Fruit fly (Drosophila melanogaster) whole organism, larva: ENCODE data around the gene can.

Experiments
- noc ChIP-seq: fragments of 200-800 bp; sonication (Bioruptor generic); optimal IDR thresholded peaks from 3 replicates; lab custom pipeline; 2019; ENCODE audit warnings: missing biosample characterization, mild to moderate bottlenecking, missing genetic modification characterization, moderate library complexity

The can gene

DNA sequence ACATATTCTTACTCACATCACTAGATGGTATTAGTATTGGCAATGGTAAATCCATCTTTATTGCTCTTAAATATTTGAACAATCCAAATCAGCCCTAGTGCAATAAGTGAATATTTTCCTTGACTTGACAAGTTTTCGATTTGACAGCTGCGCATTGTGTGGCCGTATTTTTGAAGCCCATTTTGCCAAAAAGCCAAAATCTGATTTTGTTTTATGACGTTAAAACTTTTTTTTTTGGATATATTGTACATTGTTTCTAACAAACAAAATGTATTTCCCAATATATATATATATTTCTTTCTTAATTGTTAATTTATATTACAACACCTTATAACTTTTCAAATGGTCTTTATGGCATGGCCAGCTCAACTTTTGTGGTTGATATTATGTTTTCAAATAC lies at the start of gene can:
can (minus strand) TSS at position 101 of the 400 bp plus-strand sequence.
- no peak for TF ChIP-seq noc

DNA sequence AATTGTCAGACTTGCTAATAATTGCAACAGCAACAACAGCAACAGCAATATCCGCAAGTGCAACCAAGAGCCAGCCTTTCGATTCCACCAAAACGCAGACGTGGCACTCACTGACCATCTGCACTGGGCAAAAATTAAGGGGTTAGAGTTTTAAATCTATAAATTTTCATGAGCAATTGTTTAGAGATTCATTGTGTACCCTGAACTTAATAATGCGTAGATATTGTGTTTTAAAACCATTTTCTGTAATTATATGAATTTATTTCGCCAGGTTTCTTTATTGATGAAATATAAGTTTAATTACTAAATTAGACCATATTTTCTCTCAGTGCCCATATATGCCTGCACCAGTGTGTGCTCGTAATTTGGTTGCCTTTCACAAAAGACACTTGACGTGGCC lies 48.9 kb upstream of the can start:
- no peak for TF ChIP-seq noc

DNA sequence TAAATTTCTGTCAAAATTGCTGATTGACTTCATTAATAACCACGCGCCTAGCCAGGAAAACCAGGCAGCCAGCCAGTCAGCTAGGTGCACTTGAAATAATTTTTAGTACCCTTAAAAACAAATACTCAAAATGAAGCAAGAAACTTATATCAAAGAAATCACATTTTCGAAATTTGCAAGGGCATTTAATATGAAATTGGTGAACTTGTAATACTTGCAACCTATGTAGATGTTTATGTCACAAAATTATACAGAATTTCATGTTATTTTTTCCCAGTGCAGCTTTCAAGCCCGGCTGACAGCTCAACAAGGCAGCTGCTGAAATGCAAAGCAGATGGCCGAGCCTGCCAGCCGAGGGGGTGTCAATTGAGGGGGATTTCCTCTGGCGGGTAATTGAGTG lies 48.0 kb upstream of the can start:
- no peak for TF ChIP-seq noc

DNA sequence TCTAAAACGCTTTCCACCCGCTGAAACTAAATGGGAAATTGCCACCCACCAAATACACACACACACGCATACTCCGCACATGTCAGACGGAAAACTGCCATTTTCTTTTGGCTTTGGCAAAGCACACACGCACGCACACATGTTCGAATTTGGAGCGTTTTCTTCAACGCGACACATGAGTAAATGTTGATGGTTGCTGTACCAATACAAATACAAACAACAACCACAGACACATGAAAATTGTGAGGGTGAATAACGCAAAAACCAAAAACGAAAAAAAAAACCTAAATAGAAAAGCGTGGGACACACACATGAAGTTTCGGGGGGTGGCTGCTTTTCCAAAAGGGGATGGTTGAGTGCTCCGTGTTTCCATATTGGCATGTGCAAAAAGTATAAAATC lies 42.6 kb upstream of the can start:
- no peak for TF ChIP-seq noc

DNA sequence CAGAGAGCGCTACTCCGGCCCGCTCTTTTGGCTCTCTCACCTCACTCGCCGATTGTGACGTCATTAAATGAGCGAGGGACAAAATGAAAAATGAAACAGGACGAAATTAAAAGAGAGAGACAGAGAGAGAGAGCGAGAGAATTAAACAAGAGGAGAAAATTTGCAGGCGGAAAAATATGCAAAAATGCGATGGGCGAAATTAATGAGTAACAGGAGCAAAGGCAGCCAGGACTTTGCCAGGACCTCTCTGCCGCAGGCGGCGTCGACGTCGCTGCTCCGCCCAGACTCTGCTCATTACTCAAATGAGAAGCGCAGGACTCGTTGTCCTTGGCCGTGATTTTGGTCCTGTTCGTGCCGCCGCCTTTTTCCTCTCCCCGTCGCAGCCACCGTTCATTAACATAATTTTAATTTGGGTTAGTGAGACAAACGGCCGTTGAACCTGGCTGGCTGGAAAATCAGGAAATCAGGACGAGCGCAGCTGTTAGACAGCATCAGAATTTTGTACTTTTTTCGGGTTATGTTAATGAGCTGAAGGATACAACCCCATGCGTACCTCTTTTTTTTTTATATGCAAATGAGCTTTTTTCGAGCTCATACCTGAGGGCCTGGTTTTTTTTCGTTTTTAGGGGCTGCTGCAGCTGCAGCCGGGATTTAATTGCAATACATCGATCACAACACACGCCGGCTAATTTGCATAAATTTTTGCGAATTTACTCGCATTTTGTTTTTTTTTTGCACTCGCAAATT lies 41.3 kb upstream of the can start:
- TF ChIP-seq noc: no peak

DNA sequence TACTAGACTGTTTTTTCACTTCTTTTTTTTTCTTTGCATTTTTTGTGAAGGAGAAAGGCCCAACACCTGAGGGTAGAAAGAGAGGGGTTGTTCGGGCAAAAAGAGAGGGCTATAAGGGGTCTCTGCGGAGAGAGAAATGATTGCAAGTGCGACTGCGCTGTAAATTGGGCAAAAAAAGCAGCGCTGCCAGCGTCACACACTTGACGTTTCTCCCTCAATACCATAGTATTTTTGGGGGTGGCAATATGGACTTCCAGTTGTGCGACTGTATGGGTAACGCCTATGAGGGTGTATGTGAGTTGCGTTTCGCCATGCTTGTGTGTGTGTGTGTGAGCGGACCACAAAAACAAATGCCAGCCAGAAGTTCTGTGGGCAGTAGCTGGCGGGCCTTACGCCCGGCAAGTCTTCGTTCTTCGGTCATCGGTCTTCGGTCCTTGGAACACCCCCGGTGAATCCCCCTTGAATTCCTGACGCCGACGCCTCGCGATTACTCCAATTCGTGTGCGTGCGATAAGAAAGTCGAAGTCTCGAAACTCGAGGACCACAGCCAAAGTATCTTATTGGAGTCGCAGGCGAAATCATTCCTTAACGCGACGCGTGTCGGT lies 39.5 kb upstream of the can start:
- TF ChIP-seq noc: no peak

DNA sequence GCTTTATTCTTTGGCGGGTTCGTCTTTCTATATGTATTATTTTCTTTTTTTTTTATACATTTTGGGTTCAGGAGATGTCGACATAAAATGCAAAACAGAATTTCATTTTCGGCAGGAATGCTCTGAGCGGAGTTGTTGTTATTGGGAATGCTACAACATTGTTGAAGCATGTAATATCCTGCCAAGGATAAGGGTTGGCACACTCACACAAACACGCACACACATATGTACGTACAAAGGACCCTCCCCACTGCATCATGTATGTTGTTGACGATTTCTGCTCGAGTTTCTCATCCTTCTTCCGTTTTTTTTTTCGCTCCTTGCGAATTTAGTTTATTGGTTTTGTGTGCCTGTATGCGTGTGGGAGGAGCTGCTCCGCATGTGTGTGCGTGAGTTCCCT lies 34.8 kb upstream of the can start:
- no peak for TF ChIP-seq noc

DNA sequence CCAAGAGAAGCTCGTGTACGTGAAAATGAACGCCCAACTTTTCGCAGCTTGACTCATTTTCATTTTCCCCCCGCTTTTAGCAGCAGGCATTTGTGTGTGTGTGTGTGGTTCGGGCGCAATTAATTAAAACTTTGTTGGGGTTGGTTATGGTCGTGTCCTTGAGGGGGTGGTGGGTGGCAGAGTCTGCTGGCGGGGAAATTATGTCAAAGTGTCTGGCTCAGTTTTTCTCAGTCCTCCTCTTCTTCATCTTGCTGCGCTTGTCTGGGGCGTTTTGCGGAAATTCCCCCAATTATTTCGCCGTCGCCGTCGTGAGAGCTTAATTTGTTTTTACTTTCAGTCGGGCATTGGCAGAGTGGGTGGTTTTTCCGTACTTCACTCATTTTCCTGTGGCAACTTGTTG lies 32.3 kb upstream of the can start:
- no peak for TF ChIP-seq noc

DNA sequence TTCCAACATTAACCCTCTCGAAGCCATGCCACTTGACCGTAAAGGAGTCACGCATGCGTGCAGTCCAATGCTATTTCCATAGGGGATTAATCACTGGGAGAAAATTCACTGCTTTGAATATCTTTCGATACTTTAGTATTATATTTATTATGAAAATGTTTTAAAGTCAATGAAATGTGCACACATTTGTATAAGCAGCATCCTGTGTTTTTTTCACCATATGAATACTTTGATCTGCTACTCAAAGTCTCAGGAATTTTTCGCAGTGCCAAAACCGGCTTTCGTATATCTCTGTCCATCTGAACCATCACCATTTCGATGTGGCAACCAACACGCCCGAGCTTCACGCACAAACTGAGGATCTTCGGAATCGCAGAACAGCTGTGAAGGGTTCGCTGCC lies 29.3 kb upstream of the can start:
- TF ChIP-seq noc: no peak

DNA sequence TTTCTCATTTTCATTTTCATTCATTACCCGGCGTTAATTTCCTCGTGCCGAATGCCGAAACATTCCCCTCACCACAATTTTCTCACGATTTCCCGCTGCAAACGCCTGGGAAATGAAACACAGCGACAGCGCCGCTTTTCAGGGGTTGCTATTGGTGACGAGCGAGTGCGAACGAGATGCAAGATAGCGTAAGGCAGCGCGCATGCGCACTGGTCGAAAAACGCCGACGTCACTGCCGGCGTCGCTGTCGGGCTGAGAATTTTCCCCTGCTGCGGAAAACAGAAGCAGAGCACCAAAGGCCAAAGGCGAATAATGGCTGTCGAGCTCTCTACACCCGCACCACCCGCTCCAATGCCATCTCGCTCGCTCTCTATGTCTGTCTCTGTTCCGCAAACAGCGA lies 22.4 kb upstream of the can start:
- TF ChIP-seq noc: no peak

DNA sequence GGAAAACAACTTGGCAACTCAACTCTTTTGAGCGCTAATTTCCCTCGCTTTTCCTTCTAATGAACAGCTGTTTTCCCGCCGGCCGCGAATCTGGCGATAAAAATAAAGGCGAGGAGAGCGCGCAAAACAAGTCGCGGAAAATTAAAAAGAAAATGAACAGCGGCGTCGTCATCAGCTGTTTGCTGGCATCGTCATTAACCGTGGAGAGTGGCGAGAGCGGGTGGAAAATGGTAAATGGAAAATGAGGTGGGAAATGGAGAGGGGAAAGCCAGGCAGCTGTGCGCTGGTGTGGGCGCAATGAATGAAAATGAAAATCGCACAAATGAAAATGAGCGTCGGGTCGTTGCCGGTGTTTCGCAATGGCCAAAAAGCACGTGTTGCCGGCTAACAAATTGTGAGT lies 21.2 kb upstream of the can start:
- TF ChIP-seq noc: no peak

DNA sequence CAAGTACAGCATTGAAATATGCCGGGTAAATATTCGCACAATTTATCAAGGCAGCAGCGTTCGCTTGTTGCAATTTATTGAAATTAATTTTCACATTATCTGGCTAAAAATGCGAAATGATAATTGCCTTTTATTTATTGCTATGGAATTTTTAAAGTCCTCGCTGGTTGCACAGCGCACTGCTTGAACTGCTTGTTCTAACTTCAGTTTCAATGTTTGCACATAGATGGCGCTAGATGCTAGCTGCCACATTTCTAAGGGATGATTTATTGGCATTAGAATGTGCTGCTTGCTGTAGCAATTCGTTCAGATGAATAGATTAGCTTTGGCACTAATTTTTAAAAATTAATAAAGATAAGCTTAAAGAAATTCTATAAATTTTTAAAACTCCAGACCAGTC lies 18.0 kb upstream of the can start:
- no peak for TF ChIP-seq noc

DNA sequence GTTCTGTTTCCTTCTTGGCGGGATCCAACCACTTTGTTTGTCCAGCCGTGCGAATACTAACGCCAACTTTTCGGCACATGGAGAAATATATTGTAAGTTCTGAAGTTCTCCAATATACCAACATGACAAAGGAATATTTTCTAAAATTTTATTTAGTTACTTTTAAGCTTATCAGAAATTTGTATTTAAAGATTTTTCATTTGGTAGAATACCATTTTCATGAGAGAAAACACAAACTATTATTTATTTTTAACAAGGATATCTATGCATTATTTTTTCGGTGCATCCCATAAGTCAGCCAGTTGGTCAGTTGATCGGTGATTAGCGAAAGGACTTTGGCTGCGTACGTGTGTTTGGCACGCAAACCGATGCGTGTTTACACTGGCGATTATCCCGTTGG lies 17.0 kb upstream of the can start:
- no peak for TF ChIP-seq noc

DNA sequence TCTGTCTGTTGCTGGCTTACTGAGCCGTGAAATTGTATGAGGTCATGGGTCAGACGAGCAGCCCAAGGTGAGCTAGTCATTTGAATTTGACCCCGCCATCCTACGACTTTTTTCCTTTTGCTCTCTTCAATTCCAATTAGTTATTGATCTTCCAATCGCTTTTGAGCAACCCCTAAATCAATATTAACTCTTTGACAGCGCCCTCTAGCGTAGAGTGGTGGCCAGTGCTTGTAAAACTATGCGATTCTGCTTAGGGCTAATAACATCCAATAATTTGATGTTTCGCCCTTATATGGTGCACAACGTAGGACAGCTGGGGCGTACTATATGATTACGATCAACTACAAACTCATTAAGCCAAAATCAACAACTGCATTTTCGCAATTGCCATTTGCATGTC lies 14.9 kb upstream of the can start:
- TF ChIP-seq noc: no peak

DNA sequence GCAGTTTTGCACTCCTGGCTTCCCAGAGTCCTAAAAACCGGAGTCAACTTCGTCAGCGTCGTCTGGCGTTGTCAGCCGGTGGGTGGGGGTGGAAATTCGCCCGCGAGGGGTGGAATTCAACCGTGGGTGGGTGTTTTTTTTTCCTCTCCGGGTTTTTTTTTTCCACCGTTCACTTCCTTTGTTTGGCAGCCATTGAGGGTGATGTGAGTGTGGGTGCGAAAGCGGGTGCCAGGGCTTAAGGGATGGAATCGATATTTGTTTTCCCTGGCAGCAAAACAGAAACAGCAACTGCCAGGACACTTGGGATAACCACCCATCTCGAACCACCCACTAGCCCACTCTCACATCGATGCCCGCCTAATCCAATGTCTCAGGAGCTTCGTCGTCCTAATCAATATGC lies 12.6 kb upstream of the can start:
- no peak for TF ChIP-seq noc

DNA sequence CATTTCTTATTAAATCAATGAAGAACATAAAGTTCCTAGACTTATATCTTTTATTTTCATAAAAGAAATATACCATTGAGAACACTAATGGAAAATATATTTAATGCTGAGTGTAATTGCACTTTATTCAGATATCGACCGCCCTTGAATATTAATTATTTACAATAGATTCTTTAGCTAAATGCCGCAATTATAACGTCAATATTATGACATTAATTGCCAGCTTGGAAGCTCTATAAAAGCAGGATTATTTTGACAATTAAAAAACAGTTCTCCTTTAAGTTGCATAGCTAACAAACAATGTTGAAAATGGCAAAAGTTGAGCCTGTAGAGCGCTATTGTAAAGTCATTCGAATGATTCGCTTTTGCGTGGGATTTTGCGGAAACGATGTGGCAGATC lies 6.0 kb upstream of the can start, which contains the start of gene Or67d:
Or67d (plus strand) TSS at position 301 of the 400 bp plus-strand sequence.
- TF ChIP-seq noc: no peak

DNA sequence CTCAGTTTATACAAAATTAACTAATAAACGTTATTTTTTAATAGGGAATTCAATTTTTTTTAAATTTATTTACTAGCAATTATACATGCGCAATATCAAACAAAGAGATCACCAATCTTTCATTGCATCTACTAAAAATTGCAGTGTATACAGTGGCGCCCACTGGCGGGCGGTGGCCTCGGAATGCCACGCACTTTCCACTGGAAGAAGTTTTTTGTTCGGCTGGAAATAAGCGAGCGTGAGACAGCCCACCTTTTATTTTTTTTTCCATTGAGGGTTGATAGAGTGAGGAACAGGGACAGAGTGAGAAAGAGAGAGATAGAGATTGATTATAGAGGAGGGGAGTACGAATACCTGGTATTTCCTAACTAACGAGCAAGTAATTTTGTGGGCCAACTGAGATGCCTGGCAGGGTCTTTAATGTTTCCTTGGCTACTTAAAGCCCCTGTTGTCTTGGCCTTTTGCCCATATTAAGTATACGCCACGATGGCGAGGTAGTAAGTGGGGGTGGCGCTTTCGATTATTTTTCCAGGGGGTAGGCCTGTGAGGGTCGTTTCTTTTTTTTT lies 4.8 kb upstream of the can start:
- no peak for TF ChIP-seq noc

DNA sequence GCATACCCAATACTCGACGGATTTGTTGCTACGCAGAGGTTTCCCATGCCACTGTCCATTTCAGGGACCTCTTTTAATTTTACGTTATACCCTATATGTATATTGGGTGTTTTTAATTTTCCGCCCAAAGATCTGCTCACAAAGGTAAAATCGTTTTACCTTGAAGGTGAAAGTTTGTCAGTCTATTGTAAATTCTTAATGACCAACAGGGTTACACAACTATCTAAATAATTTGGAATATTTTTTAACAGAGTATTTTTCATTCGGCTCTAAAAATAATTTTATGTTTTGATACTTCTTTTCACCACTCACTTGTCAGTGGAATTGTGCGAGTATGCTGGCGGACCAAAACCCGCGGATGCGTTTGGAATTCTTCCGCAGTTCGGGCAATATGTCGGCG lies 694 bp upstream of the can start:
- no peak for TF ChIP-seq noc
